Worm (Caenorhabditis elegans) whole organism, L2 larva: Measurements from ENCODE around the gene unc-132.

Source experiments
- F13H6.1 ChIP-seq: sonication (generic microtip); optimal IDR thresholded peaks from 2 replicates; lab custom pipeline; 2016; ENCODE audit warnings: missing genetic modification characterization, missing compliant biosample characterization
- R02D3.7 ChIP-seq: fragments of 150-350 bp; optimal IDR thresholded peaks from 2 replicates; lab custom pipeline; 2014; ENCODE audit warnings: missing biosample characterization, missing genetic modification characterization
- Y55F3AM.14 ChIP-seq: fragments of 200-800 bp; sonication (Bioruptor generic); optimal IDR thresholded peaks from 2 replicates; lab custom pipeline; 2018; ENCODE audit warnings: mild to moderate bottlenecking, missing genetic modification characterization, missing compliant biosample characterization
- ZK546.5 ChIP-seq: sonication (generic microtip); optimal IDR thresholded peaks from 2 replicates; lab custom pipeline; 2017; ENCODE audit warnings: missing biosample characterization, missing genetic modification characterization
- alr-1 ChIP-seq: fragments of 150-350 bp; optimal IDR thresholded peaks from 2 replicates; lab custom pipeline; 2014; ENCODE audit warnings: missing biosample characterization, missing genetic modification characterization
- aly-2 ChIP-seq: fragments of 150-350 bp; optimal IDR thresholded peaks from 2 replicates; lab custom pipeline; 2014; ENCODE audit warnings: missing biosample characterization, missing genetic modification characterization
- ama-1 ChIP-seq: fragments of 150-350 bp; optimal IDR thresholded peaks from 2 replicates; lab custom pipeline; 2018; ENCODE audit warnings: inconsistent platforms
- blmp-1 ChIP-seq: sonication (generic microtip); optimal IDR thresholded peaks from 2 replicates; lab custom pipeline; 2017; ENCODE audit warnings: missing genetic modification characterization, mild to moderate bottlenecking, missing compliant biosample characterization, antibody characterized with exemption, moderate library complexity; ENCODE audit not compliant: insufficient read depth
- crh-2 ChIP-seq: sonication (generic microtip); optimal IDR thresholded peaks from 2 replicates; lab custom pipeline; 2017; ENCODE audit warnings: missing biosample characterization, missing genetic modification characterization
- dmd-4 ChIP-seq: sonication (generic microtip); optimal IDR thresholded peaks from 2 replicates; lab custom pipeline; 2017; ENCODE audit warnings: missing biosample characterization, missing genetic modification characterization
- egl-27 ChIP-seq: sonication (generic microtip); optimal IDR thresholded peaks from 3 replicates; lab custom pipeline; 2017; ENCODE audit warnings: missing biosample characterization, missing genetic modification reagents, missing genetic modification characterization
- elt-1 ChIP-seq: fragments of 150-350 bp; optimal IDR thresholded peaks from 2 replicates; lab custom pipeline; 2014; ENCODE audit warnings: missing biosample characterization, missing genetic modification characterization
- fos-1 ChIP-seq: fragments of 150-350 bp; optimal IDR thresholded peaks from 2 replicates; lab custom pipeline; 2014; ENCODE audit warnings: missing biosample characterization, missing genetic modification characterization
- gmeb-1 ChIP-seq: fragments of 150-350 bp; optimal IDR thresholded peaks from 2 replicates; lab custom pipeline; 2014; ENCODE audit warnings: missing biosample characterization, missing genetic modification characterization
- lin-11 ChIP-seq: fragments of 150-350 bp; sonication (generic microtip); optimal IDR thresholded peaks from 2 replicates; lab custom pipeline; 2014; ENCODE audit warnings: missing biosample characterization, missing genetic modification characterization, inconsistent platforms, mixed read lengths
- lin-13 ChIP-seq: fragments of 150-350 bp; optimal IDR thresholded peaks from 2 replicates; lab custom pipeline; 2014; ENCODE audit warnings: missing biosample characterization, missing genetic modification reagents, missing genetic modification characterization
- lin-39 ChIP-seq: fragments of 150-350 bp; optimal IDR thresholded peaks from 2 replicates; lab custom pipeline; 2014; ENCODE audit warnings: missing biosample characterization, missing genetic modification reagents, missing genetic modification characterization
- mbf-1 ChIP-seq: sonication (generic microtip); optimal IDR thresholded peaks from 2 replicates; lab custom pipeline; 2017; ENCODE audit warnings: missing biosample characterization, missing genetic modification characterization
- mdl-1 ChIP-seq, 2 experiments: fragments of 150-350 bp in 1 of 2; sonication (generic microtip) in 1 of 2; optimal IDR thresholded peaks; 2 replicates each; lab custom pipeline; 2017; ENCODE audit warnings: missing biosample characterization in 2 of 2, missing genetic modification characterization in 2 of 2
- nhr-11 ChIP-seq: fragments of 150-350 bp; optimal IDR thresholded peaks from 2 replicates; lab custom pipeline; 2014; ENCODE audit warnings: missing biosample characterization, missing genetic modification characterization
- nhr-21 ChIP-seq: fragments of 150-350 bp; optimal IDR thresholded peaks from 2 replicates; lab custom pipeline; 2014; ENCODE audit warnings: missing biosample characterization, missing genetic modification characterization
- nhr-25 ChIP-seq: fragments of 150-350 bp; sonication (generic microtip); optimal IDR thresholded peaks from 3 replicates; lab custom pipeline; 2014; ENCODE audit warnings: missing biosample characterization, missing genetic modification characterization
- nhr-6 ChIP-seq: fragments of 150-350 bp; optimal IDR thresholded peaks from 2 replicates; lab custom pipeline; 2014; ENCODE audit warnings: missing biosample characterization, missing genetic modification characterization
- peb-1 ChIP-seq: fragments of 150-350 bp; optimal IDR thresholded peaks from 2 replicates; lab custom pipeline; 2014; ENCODE audit warnings: missing biosample characterization, missing genetic modification characterization
- sem-4 ChIP-seq: fragments of 150-350 bp; optimal IDR thresholded peaks from 2 replicates; lab custom pipeline; 2014; ENCODE audit warnings: missing biosample characterization, missing genetic modification reagents, missing genetic modification characterization
- sma-9 ChIP-seq, 2 experiments: fragments of 150-350 bp in 1 of 2; sonication (generic microtip) in 1 of 2; optimal IDR thresholded peaks; 2 replicates each; lab custom pipeline; 2014 to 2016; ENCODE audit warnings: missing genetic modification characterization in 2 of 2, mild to moderate bottlenecking in 1 of 2, missing biosample characterization in 1 of 2, missing compliant biosample characterization in 1 of 2, missing genetic modification reagents in 1 of 2, moderate library complexity in 1 of 2
- snpc-4 ChIP-seq: fragments of 150-350 bp; optimal IDR thresholded peaks from 2 replicates; lab custom pipeline; 2014; ENCODE audit warnings: missing biosample characterization, missing genetic modification characterization
- unc-55 ChIP-seq: fragments of 150-350 bp; sonication (generic microtip); optimal IDR thresholded peaks from 3 replicates; lab custom pipeline; 2014; ENCODE audit warnings: missing biosample characterization, missing genetic modification reagents, missing genetic modification characterization
- unc-62 ChIP-seq: fragments of 150-350 bp; optimal IDR thresholded peaks from 2 replicates; lab custom pipeline; 2014; ENCODE audit warnings: missing biosample characterization, missing genetic modification reagents, missing genetic modification characterization
- ztf-4 ChIP-seq: fragments of 150-350 bp; optimal IDR thresholded peaks from 2 replicates; lab custom pipeline; 2014; ENCODE audit warnings: missing biosample characterization, missing genetic modification characterization

Gene unc-132

ce11 chrV:3644193-3644693 is 42.7 kb upstream of the unc-132 start, which contains the start of gene F59B1.8 (continued):
- TF ChIP-seq sma-9 (GFP tag; optimal IDR thresholded peaks at IDR 0.05; lab: Kevin White, UChicago) (peak; percentile 97), sma-9 (tag; optimal IDR thresholded peaks at IDR 0.05; lab: Kevin White, UChicago) (no peak), peb-1 (tag; lab: Kevin White, UChicago) (no peak), crh-2 (tag; lab: Kevin White, UChicago) (peak; percentile 25)

- TF ChIP-seq dmd-4 (tag; lab: Kevin White, UChicago) (no peak), unc-55 (GFP tag; lab: Kevin White, UChicago) (no peak), lin-39 (tag; lab: Kevin White, UChicago) (no peak), alr-1 (tag; lab: Kevin White, UChicago) (no peak)
- TF ChIP-seq, all 48 proteins: peak for 0
Observed at ce11 chrV:3647862-3648261, 39.0 kb upstream of the unc-132 start, which contains the start of gene F59B1.10. F59B1.10 (minus strand) TSS chrV:3647962.

ce11 chrV:3649473-3649872 is 37.4 kb upstream of the unc-132 start, which contains the start of gene str-114:
str-114 (plus strand) TSS chrV:3649773.
- TF ChIP-seq fos-1 (no peak), sem-4 (tag; lab: Kevin White, UChicago) (no peak), F13H6.1 (tag; lab: Kevin White, UChicago) (no peak), blmp-1 (tag; lab: Kevin White, UChicago) (no peak), mdl-1 (tag; optimal IDR thresholded peaks at IDR 0.05; lab: Kevin White, UChicago) (no peak), R02D3.7 (tag; lab: Kevin White, UChicago) (no peak), nhr-11 (tag; lab: Kevin White, UChicago) (no peak), lin-11 (tag; lab: Kevin White, UChicago) (no peak), alr-1 (tag; lab: Kevin White, UChicago) (no peak), Y55F3AM.14 (no peak), elt-1 (tag; lab: Kevin White, UChicago) (no peak), lin-39 (tag; lab: Kevin White, UChicago) (no peak), mbf-1 (tag; lab: Kevin White, UChicago) (no peak), aly-2 (tag; lab: Kevin White, UChicago) (no peak), lin-13 (GFP tag; lab: Kevin White, UChicago) (no peak), crh-2 (tag; lab: Kevin White, UChicago) (no peak), nhr-6 (no peak), ama-1 (lab: Kevin White, UChicago) (no peak)

DNA sequence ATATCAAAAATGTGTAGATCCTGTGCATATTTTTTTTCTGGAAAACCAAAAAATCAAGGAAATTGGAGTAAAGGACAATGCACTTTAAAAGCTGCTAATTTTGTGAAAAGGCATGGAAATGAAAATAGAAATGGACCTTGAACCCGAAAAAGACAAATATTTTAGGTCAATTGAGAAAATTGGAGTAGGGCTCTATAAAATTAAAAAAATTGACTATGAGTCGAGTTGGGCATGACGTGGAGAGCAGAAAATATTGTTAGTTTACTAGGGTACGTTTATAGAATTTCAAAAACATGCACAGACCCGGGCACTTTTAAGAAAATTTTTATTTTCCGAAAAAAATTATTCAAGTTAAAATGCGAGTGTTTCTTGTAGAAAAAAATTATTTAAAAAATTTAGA is 27.4 kb upstream of the unc-132 start, which contains the start of gene acr-23:
acr-23 (minus strand) TSS at position 101 of the 400 bp plus-strand sequence.
- no peak for TF ChIP-seq F13H6.1 (tag; lab: Kevin White, UChicago)
- no peak for TF ChIP-seq mdl-1 (tag; optimal IDR thresholded peaks at IDR 0.05; lab: Kevin White, UChicago)
- TF ChIP-seq nhr-21 (tag; lab: Kevin White, UChicago): no peak
- no peak for TF ChIP-seq sma-9 (GFP tag; optimal IDR thresholded peaks at IDR 0.05; lab: Kevin White, UChicago)
- TF ChIP-seq sma-9 (tag; optimal IDR thresholded peaks at IDR 0.05; lab: Kevin White, UChicago): no peak
- no peak for TF ChIP-seq snpc-4
- TF ChIP-seq ztf-4 (tag; lab: Kevin White, UChicago): no peak
- TF ChIP-seq alr-1 (tag; lab: Kevin White, UChicago): no peak
- no peak for TF ChIP-seq mbf-1 (tag; lab: Kevin White, UChicago)
- TF ChIP-seq nhr-6: no peak
- TF ChIP-seq dmd-4 (tag; lab: Kevin White, UChicago): no peak
- no peak for TF ChIP-seq aly-2 (tag; lab: Kevin White, UChicago)
- no peak for TF ChIP-seq gmeb-1 (tag; lab: Kevin White, UChicago)

- TF ChIP-seq egl-27 (tag; lab: Kevin White, UChicago): no peak
- no peak for TF ChIP-seq dmd-4 (tag; lab: Kevin White, UChicago)
- no peak for TF ChIP-seq nhr-25 (tag; lab: Kevin White, UChicago)
- no peak for TF ChIP-seq F13H6.1 (tag; lab: Kevin White, UChicago)
- TF ChIP-seq R02D3.7 (tag; lab: Kevin White, UChicago): no peak
- TF ChIP-seq alr-1 (tag; lab: Kevin White, UChicago): no peak
- no peak for TF ChIP-seq ZK546.5
- TF ChIP-seq mdl-1 (tag; optimal IDR thresholded peaks at IDR 0.05; lab: Kevin White, UChicago): no peak
- no peak for TF ChIP-seq unc-62
Observed at ce11 chrV:3666887-3667286, 20.0 kb upstream of the unc-132 start, which contains the start of gene str-113. str-113 (minus strand) TSS chrV:3666987.
